Fruit fly (Drosophila melanogaster) whole organism, prepupa: ENCODE measurements around the gene CG11700.
A peak's percentile ranks its signal among the peaks of the same experiment; 100 is the strongest.

ENCODE experiments used
- Blimp-1 ChIP-seq: fragments of 200-800 bp; sonication (Bioruptor generic); optimal IDR thresholded peaks from 3 replicates; lab custom pipeline; 2017; ENCODE audit warnings: missing biosample characterization, missing genetic modification characterization, mild to moderate bottlenecking, moderate library complexity, missing genetic modification reagents
- CG10669 ChIP-seq: fragments of 200-800 bp; sonication (Bioruptor generic); optimal IDR thresholded peaks from 3 replicates; lab custom pipeline; 2018; ENCODE audit warnings: missing biosample characterization, mild to moderate bottlenecking, missing genetic modification characterization, moderate library complexity
- CG31627 ChIP-seq: fragments of 200-800 bp; sonication (Bioruptor generic); optimal IDR thresholded peaks from 3 replicates; lab custom pipeline; 2016; ENCODE audit warnings: missing biosample characterization, missing genetic modification characterization
- CG32006 ChIP-seq: fragments of 200-800 bp; sonication (Bioruptor generic); optimal IDR thresholded peaks from 3 replicates; lab custom pipeline; 2017; ENCODE audit warnings: missing biosample characterization, mild to moderate bottlenecking, missing genetic modification characterization
- CG7368 ChIP-seq: fragments of 200-800 bp; sonication (Bioruptor generic); optimal IDR thresholded peaks from 3 replicates; lab custom pipeline; 2016; ENCODE audit warnings: missing biosample characterization, missing genetic modification characterization
- CG8119 ChIP-seq: fragments of 200-800 bp; sonication (Bioruptor generic); IDR thresholded peaks from 3 replicates; pipeline ENCODE4 v1.3.6; 2022; ENCODE audit warnings: missing biosample characterization, missing genetic modification characterization
- Hr39 ChIP-seq: fragments of 200-800 bp; sonication (Bioruptor generic); optimal IDR thresholded peaks from 2 replicates; lab custom pipeline; 2016; ENCODE audit warnings: missing biosample characterization, missing genetic modification characterization
- Lpt ChIP-seq: fragments of 200-800 bp; sonication (Bioruptor generic); optimal IDR thresholded peaks from 3 replicates; lab custom pipeline; 2016; ENCODE audit warnings: missing biosample characterization, missing genetic modification characterization
- fd85E ChIP-seq: fragments of 200-800 bp; sonication (Bioruptor generic); optimal IDR thresholded peaks from 3 replicates; lab custom pipeline; 2016; ENCODE audit warnings: missing biosample characterization, missing genetic modification characterization
- salr ChIP-seq, 2 experiments: fragments of 200-800 bp; sonication (Bioruptor generic); optimal IDR thresholded peaks; 3 replicates each; lab custom pipeline; 2016 to 2018; ENCODE audit warnings: missing biosample characterization in 2 of 2, missing genetic modification characterization in 2 of 2, mild to moderate bottlenecking in 1 of 2
- ss ChIP-seq, 2 experiments: fragments of 200-800 bp; sonication (Bioruptor generic); optimal IDR thresholded peaks; 2 replicates in 1 of 2; 3 replicates in 1 of 2; lab custom pipeline; 2017 to 2018; ENCODE audit warnings: mild to moderate bottlenecking in 2 of 2, missing biosample characterization in 2 of 2, missing genetic modification characterization in 2 of 2, moderate library complexity in 1 of 2

dm6 chrX:6311516-6311915, 28.1 kb upstream of the CG11700 start:
- TF ChIP-seq CG31627, result no peak
- no peak for TF ChIP-seq Lpt
- TF ChIP-seq CG32006 (GFP tag; lab: Kevin White, UChicago), result peak; percentile 16
- no peak for TF ChIP-seq ss (GFP tag; optimal IDR thresholded peaks at IDR 0.05; lab: Kevin White, UChicago)
- no peak for TF ChIP-seq Hr39 (GFP tag; lab: Kevin White, UChicago)
- TF ChIP-seq CG7368 (GFP tag; lab: Kevin White, UChicago), result no peak
- no peak for TF ChIP-seq CG8119
- no peak for TF ChIP-seq Blimp-1 (GFP tag; lab: Kevin White, UChicago)
- TF ChIP-seq salr (GFP tag; optimal IDR thresholded peaks at IDR 0.05; lab: Kevin White, UChicago), result no peak
- no peak for TF ChIP-seq fd85E (GFP tag; lab: Kevin White, UChicago)
- TF ChIP-seq CG10669 (GFP tag; lab: Kevin White, UChicago), result no peak
